Worm (Caenorhabditis elegans) whole organism, L4 larva: ENCODE data around the gene inx-6.
A peak's percentile ranks its signal among the peaks of the same experiment; 100 is the strongest.

Experiments used
- D1046.2 ChIP-seq: fragments of 200-800 bp; sonication (Bioruptor generic); IDR thresholded peaks from 2 replicates; pipeline ENCODE4 v1.3.6; 2022; ENCODE audit warnings: missing genetic modification characterization, missing compliant biosample characterization
- F37D6.2 ChIP-seq: sonication (generic microtip); optimal IDR thresholded peaks from 2 replicates; lab custom pipeline; 2016; ENCODE audit warnings: mild to moderate bottlenecking, missing genetic modification characterization, missing compliant biosample characterization
- T26A8.4 ChIP-seq: fragments of 200-800 bp; sonication (Bioruptor generic); IDR thresholded peaks from 2 replicates; pipeline ENCODE4 v1.3.6; 2022; ENCODE audit warnings: missing genetic modification characterization, missing compliant biosample characterization
- Y105C5A.15 ChIP-seq: fragments of 200-800 bp; sonication (Bioruptor generic); IDR thresholded peaks from 2 replicates; pipeline ENCODE4 v1.3.6; 2022; ENCODE audit warnings: missing genetic modification characterization, missing compliant biosample characterization
- Y75B8A.6 ChIP-seq: fragments of 200-800 bp; sonication (Bioruptor generic); IDR thresholded peaks from 2 replicates; pipeline ENCODE4 v1.3.6; 2022; ENCODE audit warnings: missing genetic modification reagents, missing genetic modification characterization, missing compliant biosample characterization
- ZK337.2 ChIP-seq: fragments of 200-800 bp; sonication (Bioruptor generic); IDR thresholded peaks from 2 replicates; pipeline ENCODE4 v1.3.6; 2022; ENCODE audit warnings: missing genetic modification reagents, missing genetic modification characterization, missing compliant biosample characterization
- arid-1 ChIP-seq: fragments of 200-800 bp; sonication (Bioruptor generic); conservative IDR thresholded peaks from 2 replicates; pipeline ENCODE4 v1.3.6; 2022; ENCODE audit warnings: missing genetic modification reagents, missing genetic modification characterization, missing compliant biosample characterization
- ceh-20 ChIP-seq: fragments of 200-800 bp; sonication (Bioruptor generic); IDR thresholded peaks from 2 replicates; pipeline ENCODE4 v1.3.6; 2022; ENCODE audit warnings: missing genetic modification reagents, missing genetic modification characterization, missing compliant biosample characterization
- ceh-28 ChIP-seq: fragments of 150-350 bp; optimal IDR thresholded peaks from 2 replicates; lab custom pipeline; 2014; ENCODE audit warnings: missing biosample characterization, missing genetic modification reagents, missing genetic modification characterization
- ceh-32 ChIP-seq: sonication (generic microtip); optimal IDR thresholded peaks from 2 replicates; lab custom pipeline; 2016; ENCODE audit warnings: mild to moderate bottlenecking, missing genetic modification characterization, missing compliant biosample characterization; ENCODE audit not compliant: poor library complexity
- ceh-62 ChIP-seq: sonication (generic microtip); optimal IDR thresholded peaks from 2 replicates; lab custom pipeline; 2017; ENCODE audit warnings: missing biosample characterization, missing genetic modification characterization
- ceh-82 ChIP-seq: sonication (generic microtip); optimal IDR thresholded peaks from 2 replicates; lab custom pipeline; 2017; ENCODE audit warnings: missing biosample characterization, missing genetic modification characterization
- cey-2 ChIP-seq: sonication (generic microtip); optimal IDR thresholded peaks from 3 replicates; lab custom pipeline; 2017; ENCODE audit warnings: missing genetic modification characterization, mild to moderate bottlenecking, missing compliant biosample characterization, antibody characterized with exemption, borderline replicate concordance; ENCODE audit not compliant: insufficient read depth
- daf-12 ChIP-seq: fragments of 150-350 bp; optimal IDR thresholded peaks from 2 replicates; lab custom pipeline; 2014; ENCODE audit warnings: missing biosample characterization, missing genetic modification reagents, missing genetic modification characterization
- daf-19 ChIP-seq: fragments of 200-800 bp; sonication (Bioruptor generic); conservative IDR thresholded peaks from 2 replicates; pipeline ENCODE4 v1.3.6; 2022; ENCODE audit warnings: missing genetic modification characterization, missing compliant biosample characterization
- daf-8 ChIP-seq: fragments of 200-800 bp; sonication (Bioruptor generic); IDR thresholded peaks from 2 replicates; pipeline ENCODE4 v1.3.6; 2022; ENCODE audit warnings: missing genetic modification characterization, missing compliant biosample characterization
- dmd-6 ChIP-seq: fragments of 200-800 bp; sonication (Bioruptor generic); IDR thresholded peaks from 2 replicates; pipeline ENCODE4 v1.3.6; 2022; ENCODE audit warnings: missing genetic modification reagents, missing genetic modification characterization, missing compliant biosample characterization
- dmd-8 ChIP-seq: fragments of 200-800 bp; sonication (Bioruptor generic); IDR thresholded peaks from 2 replicates; pipeline ENCODE4 v1.3.6; 2022; ENCODE audit warnings: missing genetic modification characterization, missing compliant biosample characterization
- dpl-1 ChIP-seq: fragments of 150-350 bp; optimal IDR thresholded peaks from 2 replicates; lab custom pipeline; 2014; ENCODE audit warnings: missing biosample characterization, missing genetic modification reagents, missing genetic modification characterization
- egl-27 ChIP-seq: sonication (generic microtip); optimal IDR thresholded peaks from 3 replicates; lab custom pipeline; 2017; ENCODE audit warnings: missing biosample characterization, missing genetic modification reagents, missing genetic modification characterization
- fos-1 ChIP-seq: fragments of 150-350 bp; optimal IDR thresholded peaks from 2 replicates; lab custom pipeline; 2014; ENCODE audit warnings: missing biosample characterization, missing genetic modification characterization
- hlh-30 ChIP-seq: sonication (generic microtip); optimal IDR thresholded peaks from 2 replicates; lab custom pipeline; 2017; ENCODE audit warnings: antibody characterized with exemption, mild to moderate bottlenecking, missing genetic modification characterization, missing compliant biosample characterization; ENCODE audit not compliant: insufficient read depth
- hmg-1.1 ChIP-seq: fragments of 200-800 bp; sonication (Bioruptor generic); IDR thresholded peaks from 2 replicates; pipeline ENCODE4 v1.3.6; 2022; ENCODE audit warnings: missing genetic modification reagents, missing genetic modification characterization, missing compliant biosample characterization
- jun-1 ChIP-seq: fragments of 150-350 bp; optimal IDR thresholded peaks from 2 replicates; lab custom pipeline; 2014; ENCODE audit warnings: missing biosample characterization, missing genetic modification reagents, missing genetic modification characterization
- lin-13 ChIP-seq: fragments of 150-350 bp; optimal IDR thresholded peaks from 2 replicates; lab custom pipeline; 2014; ENCODE audit warnings: missing biosample characterization, missing genetic modification reagents, missing genetic modification characterization
- lin-15B ChIP-seq: fragments of 150-350 bp; sonication (generic microtip); optimal IDR thresholded peaks from 3 replicates; lab custom pipeline; 2014; ENCODE audit warnings: missing biosample characterization, missing genetic modification characterization
- lin-38 ChIP-seq: fragments of 200-800 bp; sonication (Bioruptor generic); IDR thresholded peaks from 2 replicates; pipeline ENCODE4 v1.3.6; 2022; ENCODE audit warnings: missing genetic modification reagents, missing genetic modification characterization, missing compliant biosample characterization
- lir-3 ChIP-seq: sonication (generic microtip); optimal IDR thresholded peaks from 2 replicates; lab custom pipeline; 2016; ENCODE audit warnings: mild to moderate bottlenecking, missing genetic modification characterization, missing compliant biosample characterization
- lsy-2 ChIP-seq, 2 experiments: fragments of 150-350 bp in 1 of 2; sonication (generic microtip) in 1 of 2; optimal IDR thresholded peaks; 2 replicates each; lab custom pipeline; 2014 to 2017; ENCODE audit warnings: missing biosample characterization in 2 of 2, missing genetic modification characterization in 2 of 2
- madf-5 ChIP-seq, 2 experiments: fragments of 200-800 bp; sonication (Bioruptor generic); IDR thresholded peaks; 2 replicates each; pipeline ENCODE4 v1.3.6; 2022; ENCODE audit warnings: missing compliant biosample characterization in 2 of 2, missing genetic modification characterization in 2 of 2
- madf-9 ChIP-seq: fragments of 200-800 bp; sonication (Bioruptor generic); conservative IDR thresholded peaks from 2 replicates; pipeline ENCODE4 v1.3.6; 2022; ENCODE audit warnings: missing genetic modification reagents, missing genetic modification characterization, missing compliant biosample characterization
- mep-1 ChIP-seq: fragments of 150-350 bp; sonication (generic microtip); optimal IDR thresholded peaks from 3 replicates; lab custom pipeline; 2014; ENCODE audit warnings: missing biosample characterization, missing genetic modification characterization
- mxl-2 ChIP-seq: fragments of 200-800 bp; sonication (Bioruptor generic); conservative IDR thresholded peaks from 2 replicates; pipeline ENCODE4 v1.3.6; 2022; ENCODE audit warnings: missing genetic modification reagents, missing genetic modification characterization, missing compliant biosample characterization
- mxl-3 ChIP-seq: fragments of 200-800 bp; sonication (Bioruptor generic); optimal IDR thresholded peaks from 2 replicates; lab custom pipeline; 2018; ENCODE audit warnings: mild to moderate bottlenecking, missing genetic modification characterization, missing compliant biosample characterization
- nhr-10 ChIP-seq: fragments of 150-350 bp; optimal IDR thresholded peaks from 2 replicates; lab custom pipeline; 2014; ENCODE audit warnings: missing biosample characterization, missing genetic modification characterization
- nhr-102 ChIP-seq: sonication (generic microtip); optimal IDR thresholded peaks from 2 replicates; lab custom pipeline; 2016; ENCODE audit warnings: mild to moderate bottlenecking, missing genetic modification characterization, moderate library complexity, missing compliant biosample characterization
- nhr-11 ChIP-seq: fragments of 150-350 bp; optimal IDR thresholded peaks from 2 replicates; lab custom pipeline; 2014; ENCODE audit warnings: missing biosample characterization, missing genetic modification characterization
- nhr-111 ChIP-seq: fragments of 200-800 bp; sonication (Bioruptor generic); optimal IDR thresholded peaks from 2 replicates; lab custom pipeline; 2018; ENCODE audit warnings: mild to moderate bottlenecking, missing genetic modification characterization, missing compliant biosample characterization
- nhr-25 ChIP-seq: sonication (generic microtip); optimal IDR thresholded peaks from 2 replicates; lab custom pipeline; 2017; ENCODE audit warnings: missing genetic modification characterization, mild to moderate bottlenecking, missing compliant biosample characterization, antibody characterized with exemption, moderate library complexity, borderline replicate concordance; ENCODE audit not compliant: insufficient read depth
- nhr-28 ChIP-seq: fragments of 150-350 bp; optimal IDR thresholded peaks from 2 replicates; lab custom pipeline; 2014; ENCODE audit warnings: missing biosample characterization, missing genetic modification characterization
- nhr-41 ChIP-seq: fragments of 200-800 bp; sonication (Bioruptor generic); IDR thresholded peaks from 2 replicates; pipeline ENCODE4 v1.3.6; 2022; ENCODE audit warnings: missing genetic modification reagents, missing genetic modification characterization, missing compliant biosample characterization
- nhr-6 ChIP-seq: fragments of 150-350 bp; optimal IDR thresholded peaks from 2 replicates; lab custom pipeline; 2014; ENCODE audit warnings: missing biosample characterization, missing genetic modification characterization
- nhr-77 ChIP-seq: fragments of 150-350 bp; optimal IDR thresholded peaks from 2 replicates; lab custom pipeline; 2014; ENCODE audit warnings: missing biosample characterization, missing genetic modification characterization
- php-3 ChIP-seq: fragments of 200-800 bp; sonication (Bioruptor generic); IDR thresholded peaks from 2 replicates; pipeline ENCODE4 v1.3.6; 2022; ENCODE audit warnings: missing genetic modification reagents, missing genetic modification characterization, missing compliant biosample characterization
- pqm-1 ChIP-seq: sonication (generic microtip); optimal IDR thresholded peaks from 2 replicates; lab custom pipeline; 2017; ENCODE audit warnings: missing biosample characterization, missing genetic modification characterization
- rbr-2 ChIP-seq: sonication (generic microtip); optimal IDR thresholded peaks from 2 replicates; lab custom pipeline; 2016; ENCODE audit warnings: missing genotype, missing genetic modification characterization, missing compliant biosample characterization
- spr-1 ChIP-seq: sonication (generic microtip); optimal IDR thresholded peaks from 2 replicates; lab custom pipeline; 2016; ENCODE audit warnings: mild to moderate bottlenecking, missing genetic modification characterization, missing compliant biosample characterization
- spr-3 ChIP-seq: fragments of 200-800 bp; sonication (Bioruptor generic); optimal IDR thresholded peaks from 2 replicates; lab custom pipeline; 2018; ENCODE audit warnings: mild to moderate bottlenecking, missing genetic modification characterization, missing compliant biosample characterization
- unc-130 ChIP-seq: sonication (generic microtip); optimal IDR thresholded peaks from 2 replicates; lab custom pipeline; 2016; ENCODE audit warnings: missing genetic modification reagents, missing genetic modification characterization, missing compliant biosample characterization
- unc-39 ChIP-seq: sonication (generic microtip); optimal IDR thresholded peaks from 2 replicates; lab custom pipeline; 2017; ENCODE audit warnings: missing biosample characterization, missing genetic modification characterization
- zag-1 ChIP-seq: fragments of 150-350 bp; optimal IDR thresholded peaks from 2 replicates; lab custom pipeline; 2014; ENCODE audit warnings: missing biosample characterization, missing genetic modification characterization
- zfp-3 ChIP-seq: fragments of 200-800 bp; sonication (Bioruptor generic); conservative IDR thresholded peaks from 2 replicates; pipeline ENCODE4 v1.3.6; 2022; ENCODE audit warnings: missing genetic modification reagents, missing genetic modification characterization, missing compliant biosample characterization
- zip-11 ChIP-seq: fragments of 200-800 bp; sonication (Bioruptor generic); IDR thresholded peaks from 2 replicates; pipeline ENCODE4 v1.3.6; 2022; ENCODE audit warnings: missing genetic modification characterization, missing compliant biosample characterization

The inx-6 gene

ce11 chrIV:12698880-12699279 lies 47.5 kb upstream of the inx-6 start (continued):
- TF ChIP-seq Y75B8A.6 (GFP tag; lab: Robert Waterston, UW) = no peak
- no peak for TF ChIP-seq rbr-2 (tag; lab: Kevin White, UChicago)
- peak; percentile 11 for TF ChIP-seq nhr-102 (tag; lab: Kevin White, UChicago)
- TF ChIP-seq T26A8.4 (GFP tag; lab: Robert Waterston, UW) = no peak
- TF ChIP-seq lin-15B (tag; lab: Kevin White, UChicago) = no peak
- no peak for TF ChIP-seq zag-1 (tag; lab: Kevin White, UChicago)
- TF ChIP-seq ceh-20 = no peak
- TF ChIP-seq egl-27 (tag; lab: Kevin White, UChicago) = no peak
- TF ChIP-seq madf-5 (GFP tag; IDR thresholded peaks at IDR 0.05; lab: Robert Waterston, UW) = no peak
- no peak for TF ChIP-seq unc-39 (tag; lab: Kevin White, UChicago)
- TF ChIP-seq jun-1 (tag; lab: Kevin White, UChicago) = no peak
- no peak for TF ChIP-seq spr-3 (GFP tag; lab: Kevin White, UChicago)
- TF ChIP-seq mxl-2 (GFP tag; lab: Robert Waterston, UW) = no peak
- TF ChIP-seq nhr-6 (tag; lab: Kevin White, UChicago) = no peak
- no peak for TF ChIP-seq ceh-82 (tag; lab: Kevin White, UChicago)
- no peak for TF ChIP-seq lsy-2 (tag; optimal IDR thresholded peaks at IDR 0.05; lab: Kevin White, UChicago)
- no peak for TF ChIP-seq dmd-8
- no peak for TF ChIP-seq lin-38 (GFP tag; lab: Robert Waterston, UW)
- TF ChIP-seq lin-13 (GFP tag; lab: Kevin White, UChicago) = no peak
- TF ChIP-seq dpl-1 (GFP tag; lab: Kevin White, UChicago) = no peak
- no peak for TF ChIP-seq cey-2
- TF ChIP-seq nhr-41 (GFP tag; lab: Robert Waterston, UW) = no peak; the same call in 1 of the 2 replicates
- no peak for TF ChIP-seq unc-130 (GFP tag; lab: Kevin White, UChicago)
- no peak for TF ChIP-seq nhr-25 (tag; lab: Kevin White, UChicago)
- TF ChIP-seq ceh-28 = no peak
- TF ChIP-seq hmg-1.1 (GFP tag; lab: Robert Waterston, UW) = no peak
- no peak for TF ChIP-seq mxl-3 (GFP tag; lab: Kevin White, UChicago)
- peak; percentile 73 for TF ChIP-seq pqm-1
- TF ChIP-seq dmd-6 = peak; percentile 78
- no peak for TF ChIP-seq Y105C5A.15
- TF ChIP-seq ceh-62 (tag; lab: Kevin White, UChicago) = no peak
- TF ChIP-seq daf-19 (GFP tag; lab: Robert Waterston, UW) = no peak
- TF ChIP-seq nhr-10 (tag; lab: Kevin White, UChicago) = no peak
- no peak for TF ChIP-seq zfp-3
- no peak for TF ChIP-seq F37D6.2 (tag; lab: Kevin White, UChicago)
- TF ChIP-seq nhr-77 = peak; percentile 55
- no peak for TF ChIP-seq daf-12 (tag; lab: Kevin White, UChicago)
- no peak for TF ChIP-seq daf-8
- no peak for TF ChIP-seq ceh-32 (tag; lab: Kevin White, UChicago)
- no peak for TF ChIP-seq zip-11 (GFP tag; lab: Robert Waterston, UW)
- no peak for TF ChIP-seq nhr-111 (GFP tag; lab: Kevin White, UChicago)
- no peak for TF ChIP-seq fos-1 (tag; lab: Kevin White, UChicago)
- TF ChIP-seq arid-1 (GFP tag; lab: Robert Waterston, UW) = no peak
- no peak for TF ChIP-seq ZK337.2 (GFP tag; lab: Robert Waterston, UW)
- TF ChIP-seq madf-9 (GFP tag; lab: Robert Waterston, UW) = no peak
- peak; percentile 38 for TF ChIP-seq nhr-28
- TF ChIP-seq mep-1 = no peak
- peak; percentile 24 for TF ChIP-seq hlh-30 (tag; lab: Kevin White, UChicago)
- no peak for TF ChIP-seq D1046.2
- TF ChIP-seq php-3 (GFP tag; lab: Robert Waterston, UW) = 0 out of 2 replicates have a peak, but pooled peaks have one; percentile 39
- no peak for TF ChIP-seq lir-3
- no peak for TF ChIP-seq nhr-11 (tag; lab: Kevin White, UChicago)
- TF ChIP-seq spr-1 (tag; lab: Kevin White, UChicago) = no peak
